Fruit fly (Drosophila melanogaster): ENCODE measurements around the gene MESK4.

- no peak for TF ChIP-seq CG8301 (tag; optimal IDR thresholded peaks at IDR 0.05)
- no peak for TF ChIP-seq D1 (tag; optimal IDR thresholded peaks at IDR 0.05)
- TF ChIP-seq CG15710 (tag; optimal IDR thresholded peaks at IDR 0.05): no peak
- no peak for TF ChIP-seq EcR (GFP tag; optimal IDR thresholded peaks at IDR 0.05)
- no peak for TF ChIP-seq rn (GFP tag; IDR thresholded peaks at IDR 0.05)
- TF ChIP-seq CG10348 (GFP tag; IDR thresholded peaks at IDR 0.05): no peak
- no peak for TF ChIP-seq Snoo (tag; optimal IDR thresholded peaks at IDR 0.05)
- no peak for TF ChIP-seq CG9948 (tag; optimal IDR thresholded peaks at IDR 0.05)
- TF ChIP-seq CG34367 (tag; optimal IDR thresholded peaks at IDR 0.05): no peak
- TF ChIP-seq CG14655 (GFP tag; optimal IDR thresholded peaks at IDR 0.05): no peak
These were observed 28.4 kb upstream of the MESK4 start for dm6 chr3R:16960219-16960618.

All from whole organism, pupa.